Worm (Caenorhabditis elegans) whole organism, mixed stage, embryonic: ENCODE results near the gene gst-34.

Source experiments
- M03D4.4 ChIP-seq: sonication (generic microtip); optimal IDR thresholded peaks from 2 replicates; lab custom pipeline; 2017; ENCODE audit warnings: mild to moderate bottlenecking, missing genetic modification characterization, missing compliant biosample characterization
- bed-3 ChIP-seq: fragments of 200-800 bp; sonication (Bioruptor generic); optimal IDR thresholded peaks from 3 replicates; lab custom pipeline; 2018; ENCODE audit warnings: mild to moderate bottlenecking, missing genetic modification characterization, moderate library complexity, missing compliant biosample characterization
- blmp-1 ChIP-seq: fragments of 150-350 bp; optimal IDR thresholded peaks from 2 replicates; lab custom pipeline; 2014; ENCODE audit warnings: missing biosample characterization, missing genetic modification characterization
- ceh-39 ChIP-seq: fragments of 150-350 bp; optimal IDR thresholded peaks from 2 replicates; lab custom pipeline; 2014; ENCODE audit warnings: missing biosample characterization, missing genetic modification characterization
- ceh-43 ChIP-seq: fragments of 200-800 bp; sonication (Bioruptor generic); optimal IDR thresholded peaks from 2 replicates; lab custom pipeline; 2018; ENCODE audit warnings: mild to moderate bottlenecking, missing genetic modification characterization, moderate library complexity, missing compliant biosample characterization
- ceh-83 ChIP-seq: fragments of 200-800 bp; sonication (Bioruptor generic); optimal IDR thresholded peaks from 2 replicates; lab custom pipeline; 2018; ENCODE audit warnings: mild to moderate bottlenecking, missing genetic modification characterization, missing compliant biosample characterization
- ces-1 ChIP-seq: fragments of 150-350 bp; optimal IDR thresholded peaks from 2 replicates; lab custom pipeline; 2014; ENCODE audit warnings: missing biosample characterization, missing genetic modification reagents, missing genetic modification characterization
- cnd-1 ChIP-seq: fragments of 200-800 bp; sonication (Bioruptor generic); optimal IDR thresholded peaks from 2 replicates; lab custom pipeline; 2018; ENCODE audit warnings: mild to moderate bottlenecking, missing genetic modification characterization, missing compliant biosample characterization
- drap-1 ChIP-seq: fragments of 200-800 bp; sonication (Bioruptor generic); optimal IDR thresholded peaks from 3 replicates; lab custom pipeline; 2018; ENCODE audit warnings: mild to moderate bottlenecking, missing genetic modification characterization, missing compliant biosample characterization
- elt-3 ChIP-seq: fragments of 150-350 bp; optimal IDR thresholded peaks from 2 replicates; lab custom pipeline; 2014; ENCODE audit warnings: missing biosample characterization, missing genetic modification characterization
- flh-1 ChIP-seq: fragments of 200-800 bp; sonication (Bioruptor generic); optimal IDR thresholded peaks from 2 replicates; lab custom pipeline; 2018; ENCODE audit warnings: mild to moderate bottlenecking, missing genetic modification characterization, moderate library complexity, missing compliant biosample characterization
- hlh-1 ChIP-seq: fragments of 150-350 bp; optimal IDR thresholded peaks from 2 replicates; lab custom pipeline; 2014; ENCODE audit warnings: missing biosample characterization, missing genetic modification reagents, missing genetic modification characterization
- lin-13 ChIP-seq: fragments of 150-350 bp; optimal IDR thresholded peaks from 2 replicates; lab custom pipeline; 2014; ENCODE audit warnings: missing biosample characterization, missing genetic modification characterization
- lin-32 ChIP-seq: fragments of 200-800 bp; sonication (Bioruptor generic); optimal IDR thresholded peaks from 2 replicates; lab custom pipeline; 2018; ENCODE audit warnings: mild to moderate bottlenecking, missing genetic modification characterization, missing compliant biosample characterization
- lsy-2 ChIP-seq: fragments of 150-350 bp; optimal IDR thresholded peaks from 2 replicates; lab custom pipeline; 2014; ENCODE audit warnings: missing biosample characterization, missing genetic modification characterization
- mab-5 ChIP-seq: fragments of 150-350 bp; optimal IDR thresholded peaks from 2 replicates; lab custom pipeline; 2014; ENCODE audit warnings: missing biosample characterization, missing genetic modification characterization
- mep-1 ChIP-seq: fragments of 150-350 bp; optimal IDR thresholded peaks from 2 replicates; lab custom pipeline; 2017; ENCODE audit warnings: missing biosample characterization, missing genetic modification reagents, missing genetic modification characterization, inconsistent platforms
- mls-2 ChIP-seq: sonication (generic microtip); optimal IDR thresholded peaks from 2 replicates; lab custom pipeline; 2016; ENCODE audit warnings: mild to moderate bottlenecking, missing genetic modification characterization, moderate library complexity, missing compliant biosample characterization
- nhr-12 ChIP-seq: fragments of 150-350 bp; optimal IDR thresholded peaks from 2 replicates; lab custom pipeline; 2014; ENCODE audit warnings: missing biosample characterization, missing genetic modification characterization
- nhr-2 ChIP-seq: fragments of 150-350 bp; optimal IDR thresholded peaks from 2 replicates; lab custom pipeline; 2014; ENCODE audit warnings: missing biosample characterization, missing genetic modification characterization
- nhr-237 ChIP-seq: fragments of 150-350 bp; optimal IDR thresholded peaks from 2 replicates; lab custom pipeline; 2014; ENCODE audit warnings: missing biosample characterization, missing genetic modification characterization
- nhr-28 ChIP-seq: fragments of 150-350 bp; optimal IDR thresholded peaks from 2 replicates; lab custom pipeline; 2014; ENCODE audit warnings: missing biosample characterization, missing genetic modification characterization
- nhr-76 ChIP-seq: sonication (generic microtip); optimal IDR thresholded peaks from 2 replicates; lab custom pipeline; 2017; ENCODE audit warnings: missing biosample characterization, missing genetic modification characterization
- pha-4 ChIP-seq: fragments of 150-350 bp; optimal IDR thresholded peaks from 2 replicates; lab custom pipeline; 2018; ENCODE audit warnings: missing biosample characterization, missing genetic modification reagents, missing genetic modification characterization
- snpc-4 ChIP-seq: fragments of 150-350 bp; optimal IDR thresholded peaks from 2 replicates; lab custom pipeline; 2014; ENCODE audit warnings: missing biosample characterization, missing genetic modification characterization
- tbx-8 ChIP-seq: fragments of 200-800 bp; sonication (Bioruptor generic); optimal IDR thresholded peaks from 2 replicates; lab custom pipeline; 2018; ENCODE audit warnings: mild to moderate bottlenecking, missing genetic modification characterization, moderate library complexity, missing compliant biosample characterization
- unc-120 ChIP-seq: sonication (generic microtip); optimal IDR thresholded peaks from 2 replicates; lab custom pipeline; 2017; ENCODE audit warnings: missing genetic modification characterization, missing compliant biosample characterization; ENCODE audit not compliant: poor library complexity, severe bottlenecking
- unc-39 ChIP-seq: fragments of 150-350 bp; optimal IDR thresholded peaks from 2 replicates; lab custom pipeline; 2014; ENCODE audit warnings: missing biosample characterization, missing genetic modification characterization
- unc-62 ChIP-seq: fragments of 150-350 bp; optimal IDR thresholded peaks from 2 replicates; lab custom pipeline; 2014; ENCODE audit warnings: missing biosample characterization, missing genetic modification reagents, missing genetic modification characterization
- ztf-11 ChIP-seq: fragments of 150-350 bp; optimal IDR thresholded peaks from 2 replicates; lab custom pipeline; 2014; ENCODE audit warnings: missing biosample characterization, missing genetic modification characterization

gst-34 gene

ce11 chrII:15205346-15205745, 22.3 kb upstream of the gst-34 start:
- TF ChIP-seq ztf-11 (tag; lab: Kevin White, UChicago) = no peak
- TF ChIP-seq bed-3 (GFP tag; lab: Kevin White, UChicago) = no peak
- TF ChIP-seq nhr-237 = no peak
- TF ChIP-seq hlh-1 (tag; lab: Kevin White, UChicago) = no peak
- TF ChIP-seq snpc-4 = no peak

DNA sequence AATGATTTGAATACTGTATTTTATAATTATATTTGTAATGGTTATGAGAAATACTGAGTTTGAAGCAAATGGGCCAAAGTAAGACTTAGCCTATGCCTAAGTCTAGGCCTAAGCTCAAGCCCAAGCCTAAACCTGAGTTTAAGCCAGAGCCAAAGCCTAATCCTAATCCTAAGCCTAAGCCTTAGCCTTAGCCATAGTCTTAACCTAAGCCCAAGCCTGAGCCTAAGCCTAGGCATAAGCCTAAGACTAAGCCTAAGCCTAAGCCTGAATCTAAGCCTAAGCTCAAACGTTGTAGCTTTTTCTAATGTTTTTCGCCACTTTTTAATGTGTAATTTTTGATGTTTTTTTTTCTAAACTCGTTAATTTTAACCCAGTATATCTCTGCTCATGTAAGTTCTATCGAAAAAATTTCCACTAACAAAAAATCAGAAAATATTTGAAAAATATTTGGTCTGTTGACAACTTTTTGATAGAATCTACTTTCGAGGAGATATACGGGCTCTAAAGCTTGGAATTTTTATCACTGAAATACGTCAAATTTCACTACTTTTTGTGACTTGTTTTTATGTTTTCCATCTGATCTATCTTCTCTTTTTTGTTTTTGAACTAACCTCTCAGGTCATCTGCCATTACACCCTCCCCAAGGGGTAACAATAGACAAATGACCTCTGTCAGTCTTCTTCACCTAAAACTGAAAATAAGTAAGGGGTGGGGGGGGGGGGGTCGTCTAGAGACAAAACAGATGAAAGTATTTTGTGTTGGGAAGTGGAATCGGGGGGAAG, 21.2 kb upstream of the gst-34 start:
- TF ChIP-seq nhr-12 (no peak), hlh-1 (tag; lab: Kevin White, UChicago) (no peak), mls-2 (tag; lab: Kevin White, UChicago) (no peak), ceh-43 (no peak), nhr-2 (tag; lab: Kevin White, UChicago) (no peak), mab-5 (no peak)

DNA sequence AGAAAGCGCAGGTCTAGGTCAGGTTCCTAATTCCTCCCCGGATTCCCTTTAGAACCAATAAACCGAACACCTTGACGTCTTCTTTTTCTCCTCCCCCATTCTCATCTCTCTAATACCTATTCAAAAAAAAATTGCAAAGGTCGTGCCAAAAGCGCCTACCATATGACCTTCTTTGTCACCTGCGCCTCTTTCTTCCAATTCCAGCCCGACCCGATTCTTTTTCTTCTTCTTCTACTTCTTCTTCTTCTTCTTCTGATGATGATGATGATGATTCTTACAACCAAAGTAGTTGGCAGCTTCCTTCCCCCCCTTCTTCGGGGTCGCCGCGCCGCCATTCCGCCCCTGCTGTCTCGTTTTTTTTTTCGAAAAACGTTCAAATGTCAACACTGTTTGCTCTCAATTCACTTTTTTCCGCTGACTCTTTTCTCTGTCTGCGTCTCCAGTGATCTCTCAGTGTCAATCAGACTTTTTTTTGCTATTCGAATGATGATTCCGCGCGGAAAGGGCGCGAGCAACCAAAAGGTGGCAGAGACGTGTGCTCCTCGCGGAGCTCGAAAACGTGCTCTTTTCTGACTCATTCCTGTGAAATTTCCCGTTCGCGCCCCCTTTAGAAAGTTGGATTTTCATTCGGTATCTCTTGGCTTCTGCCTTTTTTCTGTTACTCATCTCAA, 20.5 kb upstream of the gst-34 start:
- TF ChIP-seq tbx-8 (GFP tag; lab: Kevin White, UChicago) (no peak), snpc-4 (no peak), lin-13 (tag; lab: Kevin White, UChicago) (no peak), elt-3 (tag; lab: Kevin White, UChicago) (no peak), ces-1 (GFP tag; lab: Kevin White, UChicago) (no peak), nhr-2 (tag; lab: Kevin White, UChicago) (no peak), bed-3 (GFP tag; lab: Kevin White, UChicago) (no peak), ceh-83 (GFP tag; lab: Kevin White, UChicago) (no peak), drap-1 (no peak), lsy-2 (no peak), M03D4.4 (tag; lab: Kevin White, UChicago) (no peak), lin-32 (no peak), unc-39 (no peak), flh-1 (GFP tag; lab: Kevin White, UChicago) (no peak)

DNA sequence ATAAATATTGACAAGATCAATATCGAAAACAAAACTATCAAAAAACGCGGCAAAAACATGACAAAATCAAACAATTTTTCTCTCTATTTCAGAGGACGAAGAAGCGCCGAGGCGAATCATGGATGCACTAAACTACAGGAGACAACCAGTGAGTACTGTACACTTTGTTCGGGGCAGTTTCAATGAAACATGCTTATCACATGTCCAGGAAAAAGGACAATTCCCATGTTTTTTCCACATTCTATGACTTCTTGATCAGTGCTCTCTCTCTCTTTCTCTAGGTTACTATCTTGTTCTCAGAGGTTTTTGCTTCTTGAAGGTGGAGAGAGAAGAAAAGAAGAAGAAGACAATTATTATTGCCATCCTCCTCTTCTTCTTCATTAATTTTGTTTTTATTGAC, 14.5 kb upstream of the gst-34 start:
- TF ChIP-seq unc-62 (no peak), nhr-237 (no peak), tbx-8 (GFP tag; lab: Kevin White, UChicago) (no peak), unc-39 (no peak), nhr-2 (tag; lab: Kevin White, UChicago) (no peak), elt-3 (tag; lab: Kevin White, UChicago) (no peak), blmp-1 (tag; lab: Kevin White, UChicago) (no peak), pha-4 (no peak), hlh-1 (tag; lab: Kevin White, UChicago) (no peak), M03D4.4 (tag; lab: Kevin White, UChicago) (no peak), mep-1 (no peak), nhr-76 (tag; lab: Kevin White, UChicago) (no peak), unc-120 (tag; lab: Kevin White, UChicago) (no peak)
- TF ChIP-seq, all 35 proteins: peak for 0

- TF ChIP-seq flh-1 (GFP tag; lab: Kevin White, UChicago) = no peak
- TF ChIP-seq, all 35 proteins: peak for 0
These were observed 13.4 kb upstream of the gst-34 start, which contains the start of gene spsb-1 for ce11 chrII:15196433-15196832. Gene spsb-1, plus strand, starts transcription at chrII:15196733.

DNA sequence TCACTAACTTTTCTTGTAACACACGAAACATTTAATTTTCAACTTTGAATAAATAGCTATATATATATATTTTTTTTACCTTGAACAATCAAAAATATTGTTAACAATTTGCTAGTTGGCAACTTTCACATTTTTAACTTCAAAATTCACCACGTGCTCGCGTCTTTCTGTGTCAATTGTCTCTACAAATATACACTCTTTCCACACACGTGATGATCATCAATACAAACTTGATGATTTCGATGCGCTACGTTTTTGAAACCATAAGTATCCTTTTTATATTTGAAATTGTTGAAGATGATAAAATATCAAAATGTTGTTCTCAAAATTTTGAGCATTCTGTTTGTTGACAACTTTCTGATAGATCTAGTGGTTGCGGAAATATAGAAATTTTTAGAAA, 12.3 kb upstream of the gst-34 start:
- TF ChIP-seq mab-5 (no peak), ces-1 (GFP tag; lab: Kevin White, UChicago) (no peak), nhr-28 (tag; lab: Kevin White, UChicago) (no peak), ceh-43 (no peak), nhr-2 (tag; lab: Kevin White, UChicago) (no peak), pha-4 (no peak), mep-1 (no peak), lin-32 (no peak), bed-3 (GFP tag; lab: Kevin White, UChicago) (no peak), cnd-1 (tag; lab: Kevin White, UChicago) (no peak), nhr-12 (no peak), nhr-76 (tag; lab: Kevin White, UChicago) (no peak), mls-2 (tag; lab: Kevin White, UChicago) (no peak), blmp-1 (tag; lab: Kevin White, UChicago) (no peak), ceh-39 (tag; lab: Kevin White, UChicago) (no peak), nhr-237 (no peak), flh-1 (GFP tag; lab: Kevin White, UChicago) (no peak), unc-120 (tag; lab: Kevin White, UChicago) (no peak), ztf-11 (tag; lab: Kevin White, UChicago) (no peak)
